Worm (Caenorhabditis elegans): ENCODE data around the gene Y62H9A.5.

Y62H9A.5 gene

ce11 chrX:11848618-11849017 lies 34.1 kb downstream of the Y62H9A.5 start, which contains the start of gene F54F7.9:
Gene F54F7.9, minus strand, starts transcription at chrX:11848718.
- TF ChIP-seq aptf-3 (GFP tag; IDR thresholded peaks at IDR 0.05), result no peak
- TF ChIP-seq D2030.7 (GFP tag; IDR thresholded peaks at IDR 0.05), result no peak
- TF ChIP-seq rec-8 (tag; optimal IDR thresholded peaks at IDR 0.05), result no peak
- TF ChIP-seq nhr-179 (tag; optimal IDR thresholded peaks at IDR 0.05), result no peak
- TF ChIP-seq snpc-1.1 (tag; optimal IDR thresholded peaks at IDR 0.05; ENCODE audit: insufficient read depth), result no peak

- TF ChIP-seq cebp-1 (GFP tag; IDR thresholded peaks at IDR 0.05), result no peak
- TF ChIP-seq cebp-1 (tag; optimal IDR thresholded peaks at IDR 0.05), result no peak
- no peak for TF ChIP-seq nhr-80 (tag; optimal IDR thresholded peaks at IDR 0.05)
- no peak for TF ChIP-seq lin-54 (GFP tag; optimal IDR thresholded peaks at IDR 0.05)
- no peak for TF ChIP-seq tbp1 (GFP tag; optimal IDR thresholded peaks at IDR 0.05)
- TF ChIP-seq F23B12.7 (tag; optimal IDR thresholded peaks at IDR 0.05; ENCODE audit: insufficient read depth), result no peak
Observed at ce11 chrX:11843363-11843762, 39.3 kb downstream of the Y62H9A.5 start, which contains the start of gene F54F7.2. Gene F54F7.2, plus strand, starts transcription at chrX:11843663.

DNA sequence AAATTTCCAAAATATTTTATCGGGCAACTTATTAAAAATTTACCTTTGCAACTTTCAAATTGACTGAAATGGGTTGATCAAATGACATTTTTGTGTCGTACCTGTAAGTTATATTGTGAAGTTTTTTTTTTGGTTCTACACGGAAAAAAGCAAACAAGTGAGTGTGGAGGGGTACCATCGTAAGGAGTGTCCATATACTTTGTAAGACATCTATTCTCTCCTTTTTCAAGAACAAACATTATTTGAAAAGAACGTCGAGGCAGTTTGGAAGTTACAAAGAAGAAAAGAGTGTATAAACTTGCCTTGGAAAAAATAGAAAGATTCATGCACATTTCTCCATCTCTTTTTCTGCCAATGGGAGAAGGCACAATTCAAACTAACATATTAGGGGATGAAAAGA lies 45.3 kb downstream of the Y62H9A.5 start, which contains the start of gene taf-7.1:
TSS of gene taf-7.1 (minus strand) at position 101 of the 400 bp plus-strand sequence.
- TF ChIP-seq chd-7 (tag; optimal IDR thresholded peaks at IDR 0.05) (no peak), mxl-1 (tag; optimal IDR thresholded peaks at IDR 0.05) (no peak), madf-8 (GFP tag; conservative IDR thresholded peaks at IDR 0.05) (no peak), aptf-2 (GFP tag; conservative IDR thresholded peaks at IDR 0.05) (no peak), attf-6 (GFP tag; IDR thresholded peaks at IDR 0.05) (no peak), hmg-1.2 (GFP tag; IDR thresholded peaks at IDR 0.05) (no peak), xnd-1 (tag; optimal IDR thresholded peaks at IDR 0.05) (no peak), sptf-2 (GFP tag; optimal IDR thresholded peaks at IDR 0.05) (no peak), madf-6 (GFP tag; IDR thresholded peaks at IDR 0.05) (no peak)

All from whole organism, young adult.